Fruit fly (Drosophila melanogaster): ENCODE measurements around the gene gcm.
A peak's percentile ranks its signal among the peaks of the same experiment; 100 is the strongest.

The gcm gene

dm6 chr2L:9600772-9601171 is 19.2 kb upstream of the gcm start, which contains the start of gene CG4382:
Gene CG4382 (minus strand): TSS chr2L:9600872.
- TF ChIP-seq CG8478 (optimal IDR thresholded peaks at IDR 0.05): no peak
- no peak for TF ChIP-seq CTCF (optimal IDR thresholded peaks at IDR 0.05)

- TF ChIP-seq CTCF (optimal IDR thresholded peaks at IDR 0.05): no peak
- TF ChIP-seq CG8478 (optimal IDR thresholded peaks at IDR 0.05): no peak
Measured at dm6 chr2L:9598390-9598789, 16.8 kb upstream of the gcm start.

- TF ChIP-seq CTCF (optimal IDR thresholded peaks at IDR 0.05): no peak
- no peak for TF ChIP-seq CG8478 (optimal IDR thresholded peaks at IDR 0.05)
Measured at dm6 chr2L:9594625-9595300, 13.2 kb upstream of the gcm start.

dm6 chr2L:9591146-9591545 is 9.6 kb upstream of the gcm start:
- TF ChIP-seq CTCF (optimal IDR thresholded peaks at IDR 0.05) (no peak), CG8478 (optimal IDR thresholded peaks at IDR 0.05) (no peak)

dm6 chr2L:9589176-9589575 is 7.6 kb upstream of the gcm start, which contains the start of gene CG3841:
Gene CG3841 (plus strand): TSS chr2L:9589476.
- TF ChIP-seq CTCF (optimal IDR thresholded peaks at IDR 0.05): no peak
- TF ChIP-seq CG8478 (optimal IDR thresholded peaks at IDR 0.05): no peak

- TF ChIP-seq CTCF (optimal IDR thresholded peaks at IDR 0.05) (no peak), CG8478 (optimal IDR thresholded peaks at IDR 0.05) (no peak)
Measured at dm6 chr2L:9585942-9586341, 4.4 kb upstream of the gcm start.

dm6 chr2L:9584098-9584703 is 2.7 kb upstream of the gcm start:
- no peak for TF ChIP-seq CG8478 (optimal IDR thresholded peaks at IDR 0.05)
- TF ChIP-seq CTCF (optimal IDR thresholded peaks at IDR 0.05): no peak

- TF ChIP-seq CTCF (optimal IDR thresholded peaks at IDR 0.05): no peak
- TF ChIP-seq CG8478 (optimal IDR thresholded peaks at IDR 0.05): no peak
Measured at dm6 chr2L:9579538-9579937, 2.0 kb downstream of the gcm start, which contains the start of gene CG31709. Gene CG31709 (minus strand): TSS chr2L:9579638.

dm6 chr2L:9576269-9576933 is 5.1 kb downstream of the gcm start, which contains the start of gene Mtpalpha:
Gene Mtpalpha (minus strand): TSS chr2L:9576769.
- TF ChIP-seq CG8478 (optimal IDR thresholded peaks at IDR 0.05) (no peak), CTCF (optimal IDR thresholded peaks at IDR 0.05) (peak; percentile 91 to 97)

- TF ChIP-seq CG8478 (optimal IDR thresholded peaks at IDR 0.05) (no peak), CTCF (optimal IDR thresholded peaks at IDR 0.05) (no peak)
Measured at dm6 chr2L:9570673-9571193, 10.8 kb downstream of the gcm start.

dm6 chr2L:9569588-9570434 is 11.7 kb downstream of the gcm start:
- TF ChIP-seq CTCF (optimal IDR thresholded peaks at IDR 0.05) (no peak), CG8478 (optimal IDR thresholded peaks at IDR 0.05) (no peak)

- TF ChIP-seq CTCF (optimal IDR thresholded peaks at IDR 0.05): no peak
- no peak for TF ChIP-seq CG8478 (optimal IDR thresholded peaks at IDR 0.05)
Measured at dm6 chr2L:9569131-9569530, 12.4 kb downstream of the gcm start.

- no peak for TF ChIP-seq CG8478 (optimal IDR thresholded peaks at IDR 0.05)
- no peak for TF ChIP-seq CTCF (optimal IDR thresholded peaks at IDR 0.05)
Measured at dm6 chr2L:9568360-9569088, 13.0 kb downstream of the gcm start, which contains the start of gene brwl. Gene brwl (plus strand): TSS chr2L:9568890.

- TF ChIP-seq CG8478 (optimal IDR thresholded peaks at IDR 0.05) (no peak), CTCF (optimal IDR thresholded peaks at IDR 0.05) (peak; percentile 63 to 65)
Measured at dm6 chr2L:9567398-9567856, 14.1 kb downstream of the gcm start.

Measured in S2 (cell line).